Fruit fly (Drosophila melanogaster): ENCODE data around the gene CG11537.

DNA sequence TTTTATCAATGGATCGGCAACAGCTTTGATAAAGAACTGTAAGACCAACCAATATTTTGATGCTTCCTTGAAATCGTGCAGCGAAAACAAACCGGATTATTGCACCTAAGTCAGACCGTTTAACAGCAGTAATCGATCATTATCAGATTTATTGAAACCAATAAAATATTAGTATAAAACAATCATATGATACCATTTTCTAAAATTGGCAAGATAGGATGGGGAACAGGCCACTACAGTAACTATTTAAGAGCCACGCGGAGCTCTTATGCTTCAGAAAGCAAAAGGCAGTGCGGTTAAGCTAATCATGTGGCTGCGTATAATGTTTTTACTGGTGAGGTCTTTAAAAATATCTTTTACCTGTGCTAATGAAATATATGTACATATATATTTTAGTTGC is 43.1 kb upstream of the CG11537 start, which contains the start of gene CG32284:
- TF ChIP-seq Lpt (GFP tag; optimal IDR thresholded peaks at IDR 0.05) (no peak), dac (GFP tag; optimal IDR thresholded peaks at IDR 0.05) (no peak), CG32006 (GFP tag; optimal IDR thresholded peaks at IDR 0.05) (no peak), CG11762 (GFP tag; optimal IDR thresholded peaks at IDR 0.05; ENCODE audit: insufficient read depth) (no peak), CG10669 (GFP tag; optimal IDR thresholded peaks at IDR 0.05) (no peak), CG34406 (GFP tag; optimal IDR thresholded peaks at IDR 0.05) (no peak), Sox102F (GFP tag; optimal IDR thresholded peaks at IDR 0.05) (no peak), CG6276 (GFP tag; optimal IDR thresholded peaks at IDR 0.05) (no peak), dsx (GFP tag; optimal IDR thresholded peaks at IDR 0.05; ENCODE audit: poor library complexity, severe bottlenecking) (no peak), ss (GFP tag; optimal IDR thresholded peaks at IDR 0.05) (no peak), Eip78C (GFP tag) (no peak)

Data from whole organism, prepupa.